Fruit fly (Drosophila melanogaster): ENCODE data around the gene sl.

sl gene

DNA sequence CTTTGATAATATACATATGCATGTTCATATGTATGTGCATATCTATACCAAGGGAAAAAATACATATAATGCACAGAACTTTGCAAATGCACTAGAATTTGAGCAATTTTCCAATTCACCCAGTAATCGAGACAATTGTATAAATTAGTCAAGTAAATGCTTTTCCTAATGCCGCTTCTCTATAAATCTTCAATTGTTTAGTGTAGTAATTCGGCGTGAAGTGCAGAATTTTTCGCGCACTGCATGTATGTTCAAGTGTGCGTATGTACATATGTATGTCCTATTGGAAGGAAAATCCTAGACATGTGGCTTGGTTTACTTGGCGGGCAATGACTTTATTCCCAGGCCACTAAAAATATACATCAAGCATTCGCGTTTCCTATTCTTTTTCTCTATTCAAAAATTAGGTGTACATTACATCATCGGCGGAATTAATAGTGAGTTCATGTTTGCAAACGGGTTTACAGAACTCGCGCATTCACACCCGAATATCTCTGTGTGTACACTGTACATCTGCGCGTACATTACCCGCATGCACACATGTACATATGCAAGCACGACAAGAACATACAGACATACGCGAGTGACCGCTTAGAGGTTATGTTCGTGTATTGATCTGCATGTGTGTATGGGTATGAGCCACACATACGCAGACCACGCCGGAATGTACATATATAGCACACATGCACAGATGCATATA lies 31.1 kb upstream of the sl start (continued):
- TF ChIP-seq jing (GFP tag; optimal IDR thresholded peaks at IDR 0.05) (no peak), Hr3 (GFP tag; optimal IDR thresholded peaks at IDR 0.05) (no peak), chif (GFP tag; optimal IDR thresholded peaks at IDR 0.05) (no peak), Atf-2 (GFP tag; optimal IDR thresholded peaks at IDR 0.05) (no peak), CG7987 (GFP tag; optimal IDR thresholded peaks at IDR 0.05) (peak; percentile 35), Lhr (GFP tag; optimal IDR thresholded peaks at IDR 0.05) (no peak), Dip3 (GFP tag; optimal IDR thresholded peaks at IDR 0.05) (no peak), Mes4 (GFP tag; optimal IDR thresholded peaks at IDR 0.05) (peak; percentile 17), CG16813 (GFP tag; IDR thresholded peaks at IDR 0.05; ENCODE audit: partially characterized antibody) (no peak), CG2712 (tag; optimal IDR thresholded peaks at IDR 0.05) (no peak), kah (GFP tag; optimal IDR thresholded peaks at IDR 0.05) (no peak), h (optimal IDR thresholded peaks at IDR 0.05) (no peak), HLH3B (GFP tag; IDR thresholded peaks at IDR 0.05) (no peak), pros (GFP tag; optimal IDR thresholded peaks at IDR 0.05) (no peak), CG31224 (GFP tag; IDR thresholded peaks at IDR 0.05) (no peak), HLH4C (GFP tag; IDR thresholded peaks at IDR 0.05; ENCODE audit: partially characterized antibody) (no peak), HmgZ (tag; optimal IDR thresholded peaks at IDR 0.05) (peak; percentile 34), Tbp (GFP tag; optimal IDR thresholded peaks at IDR 0.05) (no peak), dati (GFP tag; IDR thresholded peaks at IDR 0.05) (no peak), CG1529 (GFP tag; optimal IDR thresholded peaks at IDR 0.05) (no peak), pzg (GFP tag; optimal IDR thresholded peaks at IDR 0.05) (peak; percentile 28), Nf-YA (GFP tag; IDR thresholded peaks at IDR 0.05) (no peak), Ssrp (tag; optimal IDR thresholded peaks at IDR 0.05) (no peak), kay (GFP tag; optimal IDR thresholded peaks at IDR 0.05) (no peak), dmrt11E (tag; optimal IDR thresholded peaks at IDR 0.05) (no peak), CG34224 (GFP tag; IDR thresholded peaks at IDR 0.05; ENCODE audit: partially characterized antibody) (no peak), ATbp (GFP tag; optimal IDR thresholded peaks at IDR 0.05) (no peak), CG1233 (GFP tag; optimal IDR thresholded peaks at IDR 0.05) (peak; percentile 7), YL-1 (GFP tag; optimal IDR thresholded peaks at IDR 0.05) (peak; percentile 22), slbo (GFP tag; IDR thresholded peaks at IDR 0.05) (no peak), B-H1 (GFP tag; IDR thresholded peaks at IDR 0.05) (no peak), MBD-R2 (GFP tag; IDR thresholded peaks at IDR 0.05) (peak; percentile 16; the same call in 1 of the 2 replicates), knrl (GFP tag; IDR thresholded peaks at IDR 0.05; ENCODE audit: partially characterized antibody) (peak; percentile 29; the same call in 1 of the 3 replicates), B-H2 (GFP tag; optimal IDR thresholded peaks at IDR 0.05) (peak; percentile 40), Usf (GFP tag; optimal IDR thresholded peaks at IDR 0.05) (no peak), CG4617 (GFP tag; optimal IDR thresholded peaks at IDR 0.05; ENCODE audit: borderline replicate concordance) (no peak), zen (tag; optimal IDR thresholded peaks at IDR 0.05) (no peak), CG34422 (GFP tag; IDR thresholded peaks at IDR 0.05) (peak; percentile 82; the same call in 1 of the 3 replicates), CG10959 (GFP tag; IDR thresholded peaks at IDR 0.05) (no peak), PHDP (tag; optimal IDR thresholded peaks at IDR 0.05) (no peak), CG4360 (GFP tag; IDR thresholded peaks at IDR 0.05) (no peak), bcd (GFP tag; optimal IDR thresholded peaks at IDR 0.05) (no peak), CG10267 (tag; optimal IDR thresholded peaks at IDR 0.05) (no peak), CG9932 (GFP tag; IDR thresholded peaks at IDR 0.05) (no peak), CG6791 (GFP tag; IDR thresholded peaks at IDR 0.05; ENCODE audit: partially characterized antibody) (peak; percentile 64; the same call in 2 of the 3 replicates), CG12744 (GFP tag; optimal IDR thresholded peaks at IDR 0.05) (no peak), Neu2 (GFP tag; optimal IDR thresholded peaks at IDR 0.05; ENCODE audit: borderline replicate concordance) (no peak), NC2α (GFP tag; optimal IDR thresholded peaks at IDR 0.05) (no peak), CG7372 (GFP tag; IDR thresholded peaks at IDR 0.05) (no peak), dmrt99B (tag; optimal IDR thresholded peaks at IDR 0.05) (no peak)

Data from whole organism, embryonic.